Worm (Caenorhabditis elegans): Measurements from ENCODE around the gene trx-1.

trx-1 gene

ce11 chrII:7769254-7769653, 15.9 kb upstream of the trx-1 start:
- no peak for TF ChIP-seq cebp-1 (GFP tag; IDR thresholded peaks at IDR 0.05)
- no peak for TF ChIP-seq cebp-1 (tag; optimal IDR thresholded peaks at IDR 0.05)
- TF ChIP-seq F55B11.4 (tag; optimal IDR thresholded peaks at IDR 0.05; ENCODE audit: borderline replicate concordance, insufficient read depth): no peak
- no peak for TF ChIP-seq ztf-28 (GFP tag; IDR thresholded peaks at IDR 0.05)
- TF ChIP-seq hlh-12 (tag; optimal IDR thresholded peaks at IDR 0.05): no peak
- TF ChIP-seq nhr-90 (tag; optimal IDR thresholded peaks at IDR 0.05): no peak
- TF ChIP-seq D2030.7 (GFP tag; IDR thresholded peaks at IDR 0.05): no peak
- TF ChIP-seq ccch-3 (GFP tag; optimal IDR thresholded peaks at IDR 0.05): no peak
- no peak for TF ChIP-seq aptf-2 (GFP tag; conservative IDR thresholded peaks at IDR 0.05)
- no peak for TF ChIP-seq sdz-38 (tag; optimal IDR thresholded peaks at IDR 0.05)
- TF ChIP-seq B0019.2 (GFP tag; conservative IDR thresholded peaks at IDR 0.05): no peak

- no peak for TF ChIP-seq gei-17 (GFP tag; optimal IDR thresholded peaks at IDR 0.05)
- TF ChIP-seq dpl-1 (GFP tag; optimal IDR thresholded peaks at IDR 0.05): no peak
- TF ChIP-seq ekl-4 (GFP tag; IDR thresholded peaks at IDR 0.05): no peak
- TF ChIP-seq efl-1 (GFP tag; optimal IDR thresholded peaks at IDR 0.05): no peak
These were observed 12.1 kb upstream of the trx-1 start, which contains the start of gene srh-39 for ce11 chrII:7765456-7765855. srh-39 (minus strand) TSS chrII:7765556.

- no peak for TF ChIP-seq F33H1.4 (GFP tag; IDR thresholded peaks at IDR 0.05)
- TF ChIP-seq tbp1 (GFP tag; optimal IDR thresholded peaks at IDR 0.05): no peak
- no peak for TF ChIP-seq attf-5 (GFP tag; optimal IDR thresholded peaks at IDR 0.05)
- no peak for TF ChIP-seq athp-1 (tag; optimal IDR thresholded peaks at IDR 0.05)
- no peak for TF ChIP-seq B0019.2 (GFP tag; conservative IDR thresholded peaks at IDR 0.05)
- TF ChIP-seq nhr-179 (tag; optimal IDR thresholded peaks at IDR 0.05): no peak
- TF ChIP-seq efl-1 (GFP tag; optimal IDR thresholded peaks at IDR 0.05): no peak
These were observed 10.2 kb upstream of the trx-1 start, which contains the start of gene B0228.9 for ce11 chrII:7763569-7763968. B0228.9 (minus strand) TSS chrII:7763669.

ce11 chrII:7761440-7761839, 8.0 kb upstream of the trx-1 start, which contains the start of gene B0228.8:
B0228.8 (minus strand) TSS chrII:7761540.
- TF ChIP-seq lsl-1 (GFP tag; optimal IDR thresholded peaks at IDR 0.05) (no peak), cebp-2 (GFP tag; IDR thresholded peaks at IDR 0.05) (no peak), K11D2.4 (GFP tag; IDR thresholded peaks at IDR 0.05) (no peak), egl-18 (GFP tag; IDR thresholded peaks at IDR 0.05) (no peak), nhr-120 (GFP tag; IDR thresholded peaks at IDR 0.05) (no peak), egrh-3 (GFP tag; IDR thresholded peaks at IDR 0.05) (no peak), let-526 (GFP tag; IDR thresholded peaks at IDR 0.05) (no peak), somi-1 (GFP tag; optimal IDR thresholded peaks at IDR 0.05) (no peak), B0035.1 (tag; optimal IDR thresholded peaks at IDR 0.05) (no peak), hlh-26 (GFP tag; conservative IDR thresholded peaks at IDR 0.05) (no peak), sea-2 (GFP tag; IDR thresholded peaks at IDR 0.05) (no peak), ztf-25 (GFP tag; IDR thresholded peaks at IDR 0.05) (no peak), snpc-1.3 (tag; optimal IDR thresholded peaks at IDR 0.05; ENCODE audit: insufficient read depth) (no peak)

Measured in whole organism, young adult.